Worm (Caenorhabditis elegans): ENCODE data around the gene pqn-35.

- TF ChIP-seq nhr-25 (tag; optimal IDR thresholded peaks at IDR 0.05): no peak
- no peak for TF ChIP-seq mdl-1 (tag; optimal IDR thresholded peaks at IDR 0.05)
- TF ChIP-seq mbf-1 (tag; optimal IDR thresholded peaks at IDR 0.05): no peak
- TF ChIP-seq C34F6.9 (tag; optimal IDR thresholded peaks at IDR 0.05): no peak
- no peak for TF ChIP-seq nhr-237 (tag; optimal IDR thresholded peaks at IDR 0.05)
- no peak for TF ChIP-seq zag-1 (tag; optimal IDR thresholded peaks at IDR 0.05)
- no peak for TF ChIP-seq unc-39 (tag; optimal IDR thresholded peaks at IDR 0.05)
- no peak for TF ChIP-seq lsy-2 (tag; optimal IDR thresholded peaks at IDR 0.05)
- TF ChIP-seq lin-39 (tag; optimal IDR thresholded peaks at IDR 0.05): no peak
These were observed 5.2 kb downstream of the pqn-35 start, which contains the start of gene clec-137 for ce11 chrII:4617990-4618389.

All from whole organism, L2 larva.